Worm (Caenorhabditis elegans): Measurements from ENCODE around the gene tag-273.

tag-273 gene

ce11 chrIV:14515162-14515561, 10.2 kb upstream of the tag-273 start:
- no peak for TF ChIP-seq blmp-1 (tag; optimal IDR thresholded peaks at IDR 0.05)
- no peak for TF ChIP-seq mdl-1 (tag; optimal IDR thresholded peaks at IDR 0.05)
- no peak for TF ChIP-seq ceh-8 (GFP tag; optimal IDR thresholded peaks at IDR 0.05)
- no peak for TF ChIP-seq nhr-71 (tag; optimal IDR thresholded peaks at IDR 0.05)
- TF ChIP-seq ceh-63 (GFP tag; optimal IDR thresholded peaks at IDR 0.05) = no peak
- TF ChIP-seq egl-27 (tag; optimal IDR thresholded peaks at IDR 0.05) = no peak
- TF ChIP-seq unc-86 (tag; optimal IDR thresholded peaks at IDR 0.05) = no peak
- TF ChIP-seq ceh-90 (tag; optimal IDR thresholded peaks at IDR 0.05) = no peak
- no peak for TF ChIP-seq nhr-76 (tag; optimal IDR thresholded peaks at IDR 0.05)
- TF ChIP-seq aha-1 (tag; optimal IDR thresholded peaks at IDR 0.05) = no peak
- TF ChIP-seq lin-13 (GFP tag; optimal IDR thresholded peaks at IDR 0.05) = no peak
- no peak for TF ChIP-seq nhr-47 (tag; optimal IDR thresholded peaks at IDR 0.05)
- no peak for TF ChIP-seq mep-1 (tag; optimal IDR thresholded peaks at IDR 0.05)

ce11 chrIV:14512405-14512804, 7.4 kb upstream of the tag-273 start, which contains the start of gene Y57G11A.5:
Gene Y57G11A.5, minus strand, starts transcription at chrIV:14512505.
- TF ChIP-seq nhr-71 (tag; optimal IDR thresholded peaks at IDR 0.05) (no peak), ceh-8 (GFP tag; optimal IDR thresholded peaks at IDR 0.05) (no peak), unc-62 (GFP tag; optimal IDR thresholded peaks at IDR 0.05) (no peak), blmp-1 (tag; optimal IDR thresholded peaks at IDR 0.05) (no peak), nhr-20 (tag; optimal IDR thresholded peaks at IDR 0.05) (no peak), hlh-4 (tag; optimal IDR thresholded peaks at IDR 0.05) (no peak), lin-35 (GFP tag; optimal IDR thresholded peaks at IDR 0.05) (no peak), tbx-2 (tag; optimal IDR thresholded peaks at IDR 0.05) (no peak), hpl-2 (GFP tag; optimal IDR thresholded peaks at IDR 0.05) (no peak), jun-1 (tag; optimal IDR thresholded peaks at IDR 0.05) (no peak), nhr-47 (tag; optimal IDR thresholded peaks at IDR 0.05) (no peak), nhr-77 (tag; optimal IDR thresholded peaks at IDR 0.05) (no peak), lin-13 (GFP tag; optimal IDR thresholded peaks at IDR 0.05) (no peak), swsn-7 (tag; optimal IDR thresholded peaks at IDR 0.05) (no peak), C04F5.9 (tag; optimal IDR thresholded peaks at IDR 0.05) (no peak)

- no peak for TF ChIP-seq efl-1 (optimal IDR thresholded peaks at IDR 0.05)
- TF ChIP-seq efl-1 (GFP tag; optimal IDR thresholded peaks at IDR 0.05 in 1 of 2) = peak in 1 of 2 experiments; percentile 75
- peak; percentile 59 for TF ChIP-seq rnt-1 (tag; optimal IDR thresholded peaks at IDR 0.05)
- peak; percentile 31 for TF ChIP-seq dsc-1 (tag; optimal IDR thresholded peaks at IDR 0.05)
- peak in 1 of 2 experiments; percentile 8 for TF ChIP-seq lsy-2 (tag; optimal IDR thresholded peaks at IDR 0.05)
- no peak for TF ChIP-seq F16B12.6 (tag; optimal IDR thresholded peaks at IDR 0.05)
Observed at ce11 chrIV:14506995-14507394, 2.0 kb upstream of the tag-273 start.

- TF ChIP-seq snpc-4 (tag; optimal IDR thresholded peaks at IDR 0.05) (no peak), pag-3 (tag; optimal IDR thresholded peaks at IDR 0.05; ENCODE audit: borderline replicate concordance, insufficient read depth) (peak; percentile 26), skn-1 (tag; optimal IDR thresholded peaks at IDR 0.05) (peak; percentile 3), C34B4.2 (tag; optimal IDR thresholded peaks at IDR 0.05) (no peak)
Observed at ce11 chrIV:14506042-14506441, 1.1 kb upstream of the tag-273 start.

ce11 chrIV:14496494-14496893, 8.5 kb downstream of the tag-273 start:
- TF ChIP-seq blmp-1 (tag; optimal IDR thresholded peaks at IDR 0.05) (peak; percentile 7), swsn-7 (tag; optimal IDR thresholded peaks at IDR 0.05) (no peak)

- TF ChIP-seq sup-37 (GFP tag; optimal IDR thresholded peaks at IDR 0.05) = no peak
- no peak for TF ChIP-seq snpc-4 (tag; optimal IDR thresholded peaks at IDR 0.05)
- TF ChIP-seq nhr-11 (tag; optimal IDR thresholded peaks at IDR 0.05) = no peak
- no peak for TF ChIP-seq aly-2 (tag; optimal IDR thresholded peaks at IDR 0.05)
- no peak for TF ChIP-seq zag-1 (tag; optimal IDR thresholded peaks at IDR 0.05)
- TF ChIP-seq pax-3 (tag; optimal IDR thresholded peaks at IDR 0.05) = no peak
- no peak for TF ChIP-seq mef-2 (tag; optimal IDR thresholded peaks at IDR 0.05)
- TF ChIP-seq ces-1 (GFP tag; optimal IDR thresholded peaks at IDR 0.05) = no peak
- no peak for TF ChIP-seq mab-9 (GFP tag; IDR thresholded peaks at IDR 0.05)
- no peak for TF ChIP-seq fkh-4 (tag; optimal IDR thresholded peaks at IDR 0.05; ENCODE audit: borderline replicate concordance)
- no peak for TF ChIP-seq mep-1 (tag; optimal IDR thresholded peaks at IDR 0.05)
- no peak for TF ChIP-seq tlp-1 (tag; optimal IDR thresholded peaks at IDR 0.05)
- no peak for TF ChIP-seq unc-98 (GFP tag; IDR thresholded peaks at IDR 0.05)
- TF ChIP-seq unc-130 (tag; optimal IDR thresholded peaks at IDR 0.05) = no peak
- TF ChIP-seq egl-13 (tag; optimal IDR thresholded peaks at IDR 0.05) = no peak
- no peak for TF ChIP-seq nhr-28 (tag; optimal IDR thresholded peaks at IDR 0.05)
Observed at ce11 chrIV:14495474-14495873, 9.5 kb downstream of the tag-273 start.
